Fruit fly (Drosophila melanogaster) whole organism, embryonic: Measurements from ENCODE around the gene Gs1l.
A peak's percentile ranks its signal among the peaks of the same experiment; 100 is the strongest.

Experiments
- Atf3 ChIP-seq: fragments of 200-800 bp; sonication (Bioruptor generic); optimal IDR thresholded peaks from 3 replicates; lab custom pipeline; 2016; ENCODE audit warnings: missing biosample characterization, missing genetic modification characterization
- BEAF-32 ChIP-seq: fragments of 200-800 bp; sonication (Bioruptor generic); optimal IDR thresholded peaks from 3 replicates; lab custom pipeline; 2017; ENCODE audit warnings: missing biosample characterization, missing genetic modification characterization, mild to moderate bottlenecking, moderate library complexity, missing genetic modification reagents
- C15 ChIP-seq: fragments of 200-800 bp; sonication (Bioruptor generic); IDR thresholded peaks from 3 replicates; pipeline ENCODE4 v1.3.6; 2022; ENCODE audit warnings: missing biosample characterization, missing genetic modification characterization
- CG10565 ChIP-seq: fragments of 200-800 bp; sonication (Bioruptor generic); optimal IDR thresholded peaks from 3 replicates; lab custom pipeline; 2016; ENCODE audit warnings: missing biosample characterization, mild to moderate bottlenecking, missing genetic modification characterization
- CG11456 ChIP-seq: fragments of 200-800 bp; sonication (Bioruptor generic); IDR thresholded peaks from 3 replicates; pipeline ENCODE4 v1.3.6; 2022; ENCODE audit warnings: missing biosample characterization, missing genetic modification characterization
- CG12391 ChIP-seq: fragments of 200-800 bp; sonication (Bioruptor generic); optimal IDR thresholded peaks from 3 replicates; lab custom pipeline; 2018; ENCODE audit warnings: missing biosample characterization, mild to moderate bottlenecking, missing genetic modification characterization, moderate library complexity
- CG14667 ChIP-seq: fragments of 200-800 bp; sonication (Bioruptor generic); IDR thresholded peaks from 2 replicates; pipeline ENCODE4 v1.3.6; 2022; ENCODE audit warnings: missing biosample characterization, missing genetic modification characterization
- CG15011 ChIP-seq: fragments of 200-800 bp; sonication (Bioruptor generic); optimal IDR thresholded peaks from 3 replicates; lab custom pipeline; 2018; ENCODE audit warnings: missing biosample characterization, mild to moderate bottlenecking, missing genetic modification characterization
- CG17361 ChIP-seq: fragments of 200-800 bp; sonication (Bioruptor generic); IDR thresholded peaks from 3 replicates; pipeline ENCODE4 v1.3.6; 2022; ENCODE audit warnings: missing biosample characterization, missing genetic modification characterization
- CG18011 ChIP-seq: fragments of 200-800 bp; sonication (Bioruptor generic); optimal IDR thresholded peaks from 2 replicates; lab custom pipeline; 2017; ENCODE audit warnings: missing biosample characterization, missing genetic modification characterization, mild to moderate bottlenecking, moderate library complexity, missing genotype
- CG18764 ChIP-seq: fragments of 200-800 bp; sonication (Bioruptor generic); optimal IDR thresholded peaks from 3 replicates; lab custom pipeline; 2016; ENCODE audit warnings: missing biosample characterization, missing genetic modification characterization
- CG2120 ChIP-seq: fragments of 200-800 bp; sonication (Bioruptor generic); optimal IDR thresholded peaks from 3 replicates; lab custom pipeline; 2016; ENCODE audit warnings: missing biosample characterization, missing genetic modification characterization
- CG3838 ChIP-seq: fragments of 200-800 bp; sonication (Bioruptor generic); optimal IDR thresholded peaks from 3 replicates; lab custom pipeline; 2016; ENCODE audit warnings: missing biosample characterization, missing genetic modification characterization
- CG4328 ChIP-seq: fragments of 200-800 bp; sonication (Bioruptor generic); optimal IDR thresholded peaks from 3 replicates; lab custom pipeline; 2017; ENCODE audit warnings: missing biosample characterization, missing genetic modification reagents, missing genetic modification characterization
- CG6765 ChIP-seq: fragments of 200-800 bp; sonication (Bioruptor generic); optimal IDR thresholded peaks from 3 replicates; lab custom pipeline; 2017; ENCODE audit warnings: missing biosample characterization, mild to moderate bottlenecking, missing genetic modification characterization
- CG8944 ChIP-seq: fragments of 200-800 bp; sonication (Bioruptor generic); optimal IDR thresholded peaks from 3 replicates; lab custom pipeline; 2016; ENCODE audit warnings: missing biosample characterization, missing genetic modification characterization
- CG9817 ChIP-seq: fragments of 200-800 bp; sonication (Bioruptor generic); optimal IDR thresholded peaks from 2 replicates; lab custom pipeline; 2018; ENCODE audit warnings: missing biosample characterization, mild to moderate bottlenecking, missing genetic modification characterization, moderate library complexity
- Dbx ChIP-seq: fragments of 200-800 bp; sonication (Bioruptor generic); IDR thresholded peaks from 3 replicates; pipeline ENCODE4 v1.3.6; 2022; ENCODE audit warnings: missing biosample characterization, missing genetic modification characterization
- Dll ChIP-seq: fragments of 200-800 bp; sonication (Bioruptor generic); IDR thresholded peaks from 4 replicates; pipeline ENCODE4 v1.3.6; 2022; ENCODE audit warnings: missing biosample characterization, missing genetic modification characterization; ENCODE audit not compliant: partially characterized antibody
- Doc2 ChIP-seq: fragments of 200-800 bp; sonication (Bioruptor generic); IDR thresholded peaks from 2 replicates; pipeline ENCODE4 v1.3.6; 2022; ENCODE audit warnings: missing biosample characterization, missing genetic modification characterization
- Dref ChIP-seq: fragments of 200-800 bp; sonication (Bioruptor generic); IDR thresholded peaks from 2 replicates; pipeline ENCODE4 v1.3.6; 2022; ENCODE audit warnings: missing biosample characterization, missing genetic modification characterization
- Ets97D ChIP-seq: fragments of 200-800 bp; sonication (Bioruptor generic); optimal IDR thresholded peaks from 3 replicates; lab custom pipeline; 2016; ENCODE audit warnings: missing biosample characterization, missing genetic modification characterization
- Hr78 ChIP-seq, 2 experiments: fragments of 200-800 bp in 1 of 2; fragments of >200 bp in 1 of 2; sonication (Bioruptor generic) in 1 of 2; optimal IDR thresholded peaks; 2 replicates each; lab custom pipeline; 2017 to 2019; ENCODE audit warnings: missing biosample characterization in 2 of 2, missing genetic modification characterization in 2 of 2, mild to moderate bottlenecking in 1 of 2, moderate library complexity in 1 of 2
- Lim3 ChIP-seq: fragments of 200-800 bp; sonication (Bioruptor generic); IDR thresholded peaks from 2 replicates; pipeline ENCODE4 v1.3.6; 2022; ENCODE audit warnings: missing biosample characterization, missing genetic modification characterization
- Lpt ChIP-seq: fragments of >200 bp; optimal IDR thresholded peaks from 2 replicates; lab custom pipeline; 2018; ENCODE audit warnings: missing biosample characterization, missing genetic modification characterization
- Nf-YA ChIP-seq: fragments of 200-800 bp; sonication (Bioruptor generic); IDR thresholded peaks from 2 replicates; pipeline ENCODE4 v1.3.6; 2022; ENCODE audit warnings: missing biosample characterization, missing genetic modification characterization
- Nf-YC ChIP-seq: fragments of 200-800 bp; optimal IDR thresholded peaks from 3 replicates; lab custom pipeline; 2019; ENCODE audit warnings: missing biosample characterization, mild to moderate bottlenecking, missing genetic modification characterization, moderate library complexity
- Six4 ChIP-seq: fragments of 200-800 bp; sonication (Bioruptor generic); optimal IDR thresholded peaks from 2 replicates; lab custom pipeline; 2016; ENCODE audit warnings: missing biosample characterization, missing genetic modification characterization
- Sox102F ChIP-seq: fragments of 200-800 bp; sonication (Bioruptor generic); optimal IDR thresholded peaks from 2 replicates; lab custom pipeline; 2018; ENCODE audit warnings: missing biosample characterization, mild to moderate bottlenecking, missing genetic modification characterization, moderate library complexity
- Xbp1 ChIP-seq: fragments of 200-800 bp; sonication (Bioruptor generic); optimal IDR thresholded peaks from 3 replicates; lab custom pipeline; 2016; ENCODE audit warnings: missing biosample characterization, mild to moderate bottlenecking, missing genetic modification characterization
- ase ChIP-seq: fragments of 200-800 bp; sonication (Bioruptor generic); IDR thresholded peaks from 3 replicates; pipeline ENCODE4 v1.3.6; 2022; ENCODE audit warnings: missing biosample characterization, missing genetic modification characterization
- ato ChIP-seq: fragments of 200-800 bp; sonication (Bioruptor generic); IDR thresholded peaks from 2 replicates; pipeline ENCODE4 v1.3.6; 2022; ENCODE audit warnings: missing biosample characterization, missing genetic modification characterization; ENCODE audit not compliant: partially characterized antibody
- bigmax ChIP-seq: fragments of 200-800 bp; sonication (Bioruptor generic); optimal IDR thresholded peaks from 2 replicates; lab custom pipeline; 2018; ENCODE audit warnings: missing biosample characterization, mild to moderate bottlenecking, missing genetic modification characterization
- btn ChIP-seq: fragments of 200-800 bp; sonication (Bioruptor generic); optimal IDR thresholded peaks from 2 replicates; lab custom pipeline; 2016; ENCODE audit warnings: missing biosample characterization, missing genetic modification characterization
- croc ChIP-seq: fragments of 200-800 bp; sonication (Bioruptor generic); conservative IDR thresholded peaks from 3 replicates; pipeline ENCODE4 v1.3.6; 2022; ENCODE audit warnings: missing biosample characterization, missing genetic modification characterization
- danr ChIP-seq: fragments of 200-800 bp; sonication (Bioruptor generic); IDR thresholded peaks from 2 replicates; pipeline ENCODE4 v1.3.6; 2022; ENCODE audit warnings: missing biosample characterization, missing genetic modification characterization
- fru ChIP-seq: fragments of >200 bp; optimal IDR thresholded peaks from 2 replicates; lab custom pipeline; 2017
- hth ChIP-seq: fragments of >200 bp; optimal IDR thresholded peaks from 2 replicates; lab custom pipeline; 2017; ENCODE audit warnings: inconsistent platforms
- jumu ChIP-seq: fragments of 200-800 bp; sonication (Bioruptor generic); optimal IDR thresholded peaks from 3 replicates; lab custom pipeline; 2016; ENCODE audit warnings: missing biosample characterization, missing genetic modification characterization
- kay ChIP-seq: fragments of 200-800 bp; sonication (Bioruptor generic); optimal IDR thresholded peaks from 2 replicates; lab custom pipeline; 2016; ENCODE audit warnings: missing biosample characterization, missing genetic modification characterization
- maf-S ChIP-seq: fragments of 200-800 bp; sonication (Bioruptor generic); optimal IDR thresholded peaks from 2 replicates; lab custom pipeline; 2016; ENCODE audit warnings: missing biosample characterization, missing genetic modification characterization
- mam ChIP-seq: fragments of 200-800 bp; sonication (Bioruptor generic); optimal IDR thresholded peaks from 3 replicates; lab custom pipeline; 2016; ENCODE audit warnings: missing biosample characterization, missing genetic modification characterization
- nmo ChIP-seq: fragments of 200-800 bp; sonication (Bioruptor generic); optimal IDR thresholded peaks from 2 replicates; lab custom pipeline; 2018; ENCODE audit warnings: missing biosample characterization, mild to moderate bottlenecking, missing genetic modification characterization, moderate library complexity
- oc ChIP-seq: fragments of 200-800 bp; sonication (Bioruptor generic); optimal IDR thresholded peaks from 2 replicates; lab custom pipeline; 2018; ENCODE audit warnings: missing biosample characterization, mild to moderate bottlenecking, missing genetic modification characterization, moderate library complexity
- phol ChIP-seq: fragments of 200-800 bp; sonication (Bioruptor generic); optimal IDR thresholded peaks from 3 replicates; lab custom pipeline; 2018; ENCODE audit warnings: missing biosample characterization, mild to moderate bottlenecking, missing genetic modification characterization, moderate library complexity
- tna ChIP-seq: fragments of 200-800 bp; sonication (Bioruptor generic); IDR thresholded peaks from 2 replicates; pipeline ENCODE4 v1.3.6; 2022; ENCODE audit warnings: missing biosample characterization, missing genetic modification characterization; ENCODE audit not compliant: partially characterized antibody
- tup ChIP-seq: fragments of 200-800 bp; sonication (Bioruptor generic); optimal IDR thresholded peaks from 2 replicates; lab custom pipeline; 2016; ENCODE audit warnings: missing biosample characterization, mild to moderate bottlenecking, missing genetic modification characterization, moderate library complexity

Gene Gs1l

DNA sequence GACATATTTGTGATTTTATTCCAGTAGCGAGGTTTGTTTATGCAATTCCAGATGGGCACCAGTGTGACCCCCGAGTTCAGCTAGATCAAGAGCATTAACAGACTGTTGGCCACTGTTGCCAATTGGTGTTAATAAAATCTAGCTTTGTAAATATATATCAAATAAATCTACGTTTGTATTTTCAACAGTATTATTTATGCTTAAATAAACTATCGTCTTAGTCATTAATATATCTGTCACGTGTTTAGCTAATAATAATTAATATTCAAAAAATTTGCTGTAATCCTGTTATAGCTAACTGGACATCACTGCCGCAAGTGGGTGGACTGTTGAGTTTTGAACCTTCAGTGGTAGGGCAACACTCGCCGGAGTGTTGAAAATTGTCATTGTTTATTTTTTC lies 2.9 kb upstream of the Gs1l start, which contains the start of the genes mRpL27 and CG15435 (continued):
- TF ChIP-seq Atf3 (GFP tag; lab: Kevin White, UChicago), result no peak
- TF ChIP-seq Sox102F (GFP tag; lab: Kevin White, UChicago), result no peak
- TF ChIP-seq Dbx (GFP tag; lab: Robert Waterston, UW), result no peak
- no peak for TF ChIP-seq Dll
- TF ChIP-seq Ets97D (GFP tag; lab: Kevin White, UChicago), result peak; percentile 30
- TF ChIP-seq CG9817 (tag; lab: Kevin White, UChicago), result peak; percentile 38
- TF ChIP-seq Lim3 (GFP tag; lab: Robert Waterston, UW), result no peak
- TF ChIP-seq CG4328 (GFP tag; lab: Kevin White, UChicago), result peak; percentile 42
- TF ChIP-seq ato (GFP tag; lab: Robert Waterston, UW), result no peak
- peak; percentile 18 for TF ChIP-seq mam (GFP tag; lab: Kevin White, UChicago)

DNA sequence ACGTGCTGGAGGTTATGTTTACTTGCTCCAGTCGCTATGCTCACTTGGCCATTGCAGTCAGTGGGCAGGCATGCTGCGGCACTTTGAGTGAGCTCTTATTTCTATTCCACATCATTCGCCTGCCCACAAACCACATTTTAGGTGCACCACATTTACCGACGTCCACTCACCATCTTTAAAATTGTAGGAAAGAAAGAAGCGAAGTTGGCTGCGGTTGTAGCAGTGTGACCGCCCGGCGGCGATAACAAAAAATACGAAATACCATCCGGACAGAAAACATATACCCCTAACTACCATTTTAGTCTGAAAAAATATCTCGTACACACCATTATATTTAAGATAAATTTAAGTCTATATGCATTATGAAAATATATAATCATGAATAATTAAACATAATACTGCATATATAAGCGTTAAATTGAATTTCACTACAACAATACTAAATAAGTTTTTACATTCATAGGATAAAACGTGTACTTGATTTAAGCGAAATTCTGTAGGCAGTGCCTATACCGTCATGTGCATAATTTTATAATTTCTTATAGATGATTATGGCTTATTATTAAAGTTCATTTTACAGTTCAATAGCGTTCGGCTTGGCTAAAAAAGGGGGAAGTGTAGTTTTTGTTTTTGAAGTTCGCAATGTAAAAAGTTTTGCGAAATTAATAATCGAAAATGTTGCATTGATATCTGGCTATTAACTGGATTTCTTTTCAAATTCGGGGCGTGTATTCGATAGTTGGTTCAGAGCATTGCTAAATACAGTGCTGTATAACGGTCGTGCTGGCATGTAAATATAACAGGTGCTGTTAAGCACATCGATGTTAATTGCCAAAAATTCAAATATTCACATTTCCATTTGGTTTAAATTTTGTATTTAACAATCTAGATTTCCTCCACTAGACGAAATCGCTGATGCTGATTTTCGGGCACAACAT lies 1.8 kb upstream of the Gs1l start, which contains the start of gene RpL27A:
TSS of gene RpL27A (minus strand) at position 246 of the 938 bp plus-strand sequence.
- TF ChIP-seq Lpt, result no peak
- no peak for TF ChIP-seq CG10565 (GFP tag; lab: Kevin White, UChicago)
- peak; percentile 84 for TF ChIP-seq CG12391 (tag; lab: Kevin White, UChicago)
- peak; percentile 91 for TF ChIP-seq bigmax (GFP tag; lab: Kevin White, UChicago)
- TF ChIP-seq CG18764 (GFP tag; lab: Kevin White, UChicago), result peak; percentile 62
- TF ChIP-seq Doc2 (GFP tag; lab: Robert Waterston, UW), result no peak
- TF ChIP-seq CG11456 (GFP tag; lab: Robert Waterston, UW), result peak; percentile 91
- peak; percentile 63 for TF ChIP-seq Nf-YA
- TF ChIP-seq nmo (GFP tag; lab: Kevin White, UChicago), result peak; percentile 79
- TF ChIP-seq kay, result peak; percentile 34
- TF ChIP-seq fru (lab: Kevin White, UChicago), result no peak
- TF ChIP-seq CG3838 (GFP tag; lab: Kevin White, UChicago), result peak; percentile 50
- TF ChIP-seq ase (GFP tag; lab: Robert Waterston, UW), result peak; percentile 37; the same call in 1 of the 3 replicates
- TF ChIP-seq CG8944, result peak; percentile 58
- peak; percentile 91 for TF ChIP-seq phol (tag; lab: Kevin White, UChicago)
- peak; percentile 60 for TF ChIP-seq oc (tag; lab: Kevin White, UChicago)
- peak; percentile 58 for TF ChIP-seq Nf-YC
- peak; percentile 44; the same call in 1 of the 2 replicates for TF ChIP-seq tna (GFP tag; lab: Robert Waterston, UW)
- TF ChIP-seq hth (lab: Kevin White, UChicago), result no peak
- peak; percentile 64 for TF ChIP-seq CG15011 (GFP tag; lab: Kevin White, UChicago)
- peak; percentile 43 for TF ChIP-seq Six4 (GFP tag; lab: Kevin White, UChicago)
- TF ChIP-seq CG14667, result peak; percentile 57; the same call in 1 of the 2 replicates
- peak in 1 of 2 experiments; percentile 10 for TF ChIP-seq Hr78 (GFP tag; optimal IDR thresholded peaks at IDR 0.05; lab: Kevin White, UChicago)
- TF ChIP-seq C15, result 0 out of 3 replicates have a peak, but pooled peaks have one; percentile 68
- peak; percentile 53 for TF ChIP-seq maf-S (GFP tag; lab: Kevin White, UChicago)
- TF ChIP-seq Dref (GFP tag; lab: Robert Waterston, UW), result peak; percentile 61
- peak; percentile 76 for TF ChIP-seq BEAF-32 (GFP tag; lab: Kevin White, UChicago)
- peak; percentile 84 for TF ChIP-seq CG6765 (GFP tag; lab: Kevin White, UChicago)
- TF ChIP-seq Xbp1, result peak; percentile 79
- TF ChIP-seq CG2120 (GFP tag; lab: Kevin White, UChicago), result peak; percentile 41
- TF ChIP-seq jumu, result peak; percentile 31
- no peak for TF ChIP-seq tup (GFP tag; lab: Kevin White, UChicago)
- TF ChIP-seq btn (GFP tag; lab: Kevin White, UChicago), result peak; percentile 36
- peak; percentile 84 for TF ChIP-seq CG17361 (GFP tag; lab: Robert Waterston, UW)
- no peak for TF ChIP-seq danr (GFP tag; lab: Robert Waterston, UW)
- peak; percentile 67 for TF ChIP-seq CG18011 (GFP tag; lab: Kevin White, UChicago)
- peak; percentile 24; the same call in 1 of the 3 replicates for TF ChIP-seq croc (GFP tag; lab: Robert Waterston, UW)
